Worm (Caenorhabditis elegans): Measurements from ENCODE around the gene K11G9.5.

The K11G9.5 gene

DNA sequence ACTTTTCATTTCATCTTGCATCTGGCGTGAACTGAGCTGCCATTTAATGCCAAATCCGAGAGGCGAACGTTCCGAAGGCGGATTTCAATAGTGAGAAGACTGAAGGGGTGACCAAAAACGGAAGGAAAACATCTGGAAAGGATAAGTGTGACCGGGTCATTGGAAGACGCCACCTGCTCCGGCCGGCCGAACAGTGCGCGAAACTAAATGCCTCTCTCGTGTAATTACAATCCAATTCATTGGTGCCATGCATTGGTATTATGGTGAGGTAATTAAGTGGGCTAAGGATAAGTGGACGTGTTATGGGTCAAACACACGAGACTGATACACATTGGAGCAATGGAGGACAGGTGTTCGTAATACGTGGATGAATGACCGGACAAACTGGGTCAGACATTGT is 3.8 kb downstream of the K11G9.5 start:
- TF ChIP-seq unc-62 (GFP tag; optimal IDR thresholded peaks at IDR 0.05) (no peak), bed-2 (GFP tag; IDR thresholded peaks at IDR 0.05) (no peak), snpc-4 (GFP tag; optimal IDR thresholded peaks at IDR 0.05) (no peak), snpc-4 (tag; optimal IDR thresholded peaks at IDR 0.05) (no peak), nhr-27 (tag; optimal IDR thresholded peaks at IDR 0.05) (no peak)

DNA sequence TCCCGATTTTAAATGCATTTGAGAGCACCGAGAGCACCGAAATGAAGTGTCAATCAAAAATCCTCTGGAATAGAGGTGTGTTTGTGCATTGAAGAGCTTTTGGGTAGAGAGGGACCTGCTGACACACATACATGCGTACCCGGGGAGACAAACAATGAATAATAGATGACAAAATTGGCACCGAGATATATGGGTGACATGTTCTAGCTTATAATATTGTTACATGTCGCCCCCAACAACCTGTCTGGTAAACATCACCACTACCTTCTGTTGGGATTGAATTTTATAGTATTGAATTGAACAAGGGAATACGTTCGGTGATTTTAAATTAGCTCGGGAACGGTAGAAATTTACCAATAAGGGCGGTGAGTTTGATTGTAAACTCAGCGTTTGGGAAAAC is 4.6 kb downstream of the K11G9.5 start:
- TF ChIP-seq C17E4.6 (GFP tag; IDR thresholded peaks at IDR 0.05) (no peak), unc-130 (GFP tag; optimal IDR thresholded peaks at IDR 0.05) (no peak), akir-1 (GFP tag; optimal IDR thresholded peaks at IDR 0.05) (no peak), lag-1 (GFP tag; IDR thresholded peaks at IDR 0.05) (no peak), nhr-179 (tag; optimal IDR thresholded peaks at IDR 0.05) (no peak)

DNA sequence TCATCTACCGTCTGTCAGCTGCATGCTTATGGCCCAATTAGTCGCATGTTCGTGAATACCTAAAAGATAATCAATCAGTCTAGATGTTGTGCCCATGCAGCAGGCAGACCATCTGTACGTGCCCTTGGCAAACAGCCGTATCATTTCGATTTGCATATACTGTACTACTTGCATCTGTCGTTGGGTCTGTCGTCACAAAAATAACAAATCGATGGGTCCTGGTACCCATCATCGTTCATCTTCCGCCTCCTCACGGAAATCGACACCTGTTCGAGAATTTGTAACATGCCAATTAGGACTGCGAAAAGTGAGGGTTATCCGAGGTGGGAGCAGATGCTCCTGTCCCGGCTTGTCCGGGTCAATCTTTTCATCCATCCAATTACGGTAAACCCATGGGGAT is 5.0 kb downstream of the K11G9.5 start:
- TF ChIP-seq tlf-1 (GFP tag; optimal IDR thresholded peaks at IDR 0.05) (no peak), ceh-40 (GFP tag; IDR thresholded peaks at IDR 0.05) (no peak), atf-7 (tag; optimal IDR thresholded peaks at IDR 0.05) (no peak), T07F8.4 (tag; optimal IDR thresholded peaks at IDR 0.05) (no peak), zfh-2 (GFP tag; conservative IDR thresholded peaks at IDR 0.05) (no peak), lin-26 (GFP tag; IDR thresholded peaks at IDR 0.05) (no peak), ztf-22 (GFP tag; optimal IDR thresholded peaks at IDR 0.05) (no peak), let-526 (GFP tag; IDR thresholded peaks at IDR 0.05) (no peak), Y53F4B.3 (GFP tag; IDR thresholded peaks at IDR 0.05) (no peak), C17E4.6 (GFP tag; IDR thresholded peaks at IDR 0.05) (no peak), attf-5 (GFP tag; optimal IDR thresholded peaks at IDR 0.05) (no peak), nhr-179 (tag; optimal IDR thresholded peaks at IDR 0.05) (no peak), nfya-2 (GFP tag; IDR thresholded peaks at IDR 0.05) (no peak), nfya-1 (tag; optimal IDR thresholded peaks at IDR 0.05; ENCODE audit: borderline replicate concordance, insufficient read depth) (no peak), hrde-1 (tag; optimal IDR thresholded peaks at IDR 0.05; ENCODE audit: borderline replicate concordance) (no peak), unc-130 (GFP tag; optimal IDR thresholded peaks at IDR 0.05) (no peak), chd-7 (tag; optimal IDR thresholded peaks at IDR 0.05) (no peak)

- 0 out of 2 replicates have a peak, but pooled peaks have one; percentile 19 for TF ChIP-seq zfh-2 (GFP tag; conservative IDR thresholded peaks at IDR 0.05)
- TF ChIP-seq F55B11.4 (tag; optimal IDR thresholded peaks at IDR 0.05; ENCODE audit: borderline replicate concordance, insufficient read depth) = no peak
Observed at ce11 chrV:6681501-6681900, 6.8 kb downstream of the K11G9.5 start, which contains the start of gene egl-46. egl-46 (minus strand) TSS chrV:6681573.

ce11 chrV:6676158-6676849 is 12.0 kb downstream of the K11G9.5 start, which contains the start of gene cest-34:
cest-34 (plus strand) TSS chrV:6676799.
- TF ChIP-seq nhr-80 (tag; optimal IDR thresholded peaks at IDR 0.05) (peak; percentile 87), die-1 (tag; optimal IDR thresholded peaks at IDR 0.05) (no peak)

ce11 chrV:6673967-6674366 is 14.3 kb downstream of the K11G9.5 start, which contains the start of gene cest-31:
cest-31 (plus strand) TSS chrV:6674267.
- TF ChIP-seq ceh-91 (GFP tag; IDR thresholded peaks at IDR 0.05) = no peak
- no peak for TF ChIP-seq hrde-1 (tag; optimal IDR thresholded peaks at IDR 0.05; ENCODE audit: borderline replicate concordance)
- TF ChIP-seq tlf-1 (GFP tag; optimal IDR thresholded peaks at IDR 0.05) = no peak
- no peak for TF ChIP-seq snpc-1.1 (tag; optimal IDR thresholded peaks at IDR 0.05; ENCODE audit: insufficient read depth)
- no peak for TF ChIP-seq Y79H2A.3 (GFP tag; conservative IDR thresholded peaks at IDR 0.05)
- no peak for TF ChIP-seq ztf-6 (GFP tag; IDR thresholded peaks at IDR 0.05)
- TF ChIP-seq Y56A3A.18 (GFP tag; IDR thresholded peaks at IDR 0.05) = no peak
